Worm (Caenorhabditis elegans) whole organism, young adult: ENCODE results near the gene chtl-1.

Experiments
- C06A6.2 ChIP-seq: fragments of 200-800 bp; sonication (Bioruptor generic); conservative IDR thresholded peaks from 2 replicates; pipeline ENCODE4 v1.3.6; 2022; ENCODE audit warnings: missing genetic modification characterization, missing compliant biosample characterization
- F37B4.10 ChIP-seq: fragments of 200-800 bp; sonication (Bioruptor generic); IDR thresholded peaks from 2 replicates; pipeline ENCODE4 v1.3.6; 2022; ENCODE audit warnings: missing genetic modification characterization, missing compliant biosample characterization
- bed-1 ChIP-seq: fragments of 200-800 bp; sonication (Bioruptor generic); IDR thresholded peaks from 2 replicates; pipeline ENCODE4 v1.3.6; 2022; ENCODE audit warnings: missing genetic modification reagents, missing genetic modification characterization, missing compliant biosample characterization
- ceh-91 ChIP-seq: fragments of 200-800 bp; sonication (Bioruptor generic); IDR thresholded peaks from 2 replicates; pipeline ENCODE4 v1.3.6; 2022; ENCODE audit warnings: missing genetic modification reagents, missing genetic modification characterization, missing compliant biosample characterization
- dpff-1 ChIP-seq: sonication (generic microtip); optimal IDR thresholded peaks from 2 replicates; lab custom pipeline; 2017; ENCODE audit warnings: mild to moderate bottlenecking, missing genetic modification characterization, missing compliant biosample characterization
- egl-18 ChIP-seq: fragments of 200-800 bp; sonication (Bioruptor generic); IDR thresholded peaks from 2 replicates; pipeline ENCODE4 v1.3.6; 2022; ENCODE audit warnings: missing genetic modification reagents, missing genetic modification characterization, missing compliant biosample characterization
- egl-44 ChIP-seq: fragments of 200-800 bp; sonication (Bioruptor generic); IDR thresholded peaks from 2 replicates; pipeline ENCODE4 v1.3.6; 2022; ENCODE audit warnings: missing genetic modification reagents, missing genetic modification characterization, missing compliant biosample characterization
- pha-4 ChIP-seq: fragments of 150-350 bp; sonication (generic microtip); optimal IDR thresholded peaks from 2 replicates; lab custom pipeline; 2014; ENCODE audit warnings: missing biosample characterization, missing genetic modification reagents, missing genetic modification characterization
- sea-2 ChIP-seq: fragments of 200-800 bp; sonication (Bioruptor generic); IDR thresholded peaks from 2 replicates; pipeline ENCODE4 v1.3.6; 2022; ENCODE audit warnings: missing genetic modification characterization, missing compliant biosample characterization
- snpc-4 ChIP-seq, 5 experiments: fragments of 150-350 bp in 1 of 5; sonication (generic microtip) in 4 of 5; optimal IDR thresholded peaks; 2 replicates each; lab custom pipeline; 2014 to 2018; ENCODE audit warnings: missing genetic modification characterization in 5 of 5, missing biosample characterization in 3 of 5, antibody characterized with exemption in 2 of 5, mild to moderate bottlenecking in 2 of 5, missing compliant biosample characterization in 2 of 5, missing genotype in 2 of 5, moderate library complexity in 2 of 5, missing genetic modification reagents in 1 of 5
- unc-130 ChIP-seq: sonication (generic microtip); optimal IDR thresholded peaks from 2 replicates; lab custom pipeline; 2016; ENCODE audit warnings: missing genetic modification reagents, missing genetic modification characterization, missing compliant biosample characterization
- unc-62 ChIP-seq: fragments of 150-350 bp; optimal IDR thresholded peaks from 2 replicates; lab custom pipeline; 2014; ENCODE audit warnings: missing biosample characterization, missing genetic modification reagents, missing genetic modification characterization

ce11 chrX:5335368-5335767, 28.8 kb downstream of the chtl-1 start, which contains the start of gene C26B9.6:
- TF ChIP-seq snpc-4 (GFP tag; optimal IDR thresholded peaks at IDR 0.05; lab: Kevin White, UChicago) = no peak
- TF ChIP-seq snpc-4 (tag; optimal IDR thresholded peaks at IDR 0.05; lab: Kevin White, UChicago) = no peak
- no peak for TF ChIP-seq ceh-91
- no peak for TF ChIP-seq F37B4.10 (GFP tag; lab: Robert Waterston, UW)
- TF ChIP-seq sea-2 (GFP tag; lab: Robert Waterston, UW) = no peak
- no peak for TF ChIP-seq bed-1 (GFP tag; lab: Robert Waterston, UW)
- TF ChIP-seq dpff-1 (tag; lab: Kevin White, UChicago) = no peak
- no peak for TF ChIP-seq C06A6.2 (GFP tag; lab: Robert Waterston, UW)
- TF ChIP-seq pha-4 (tag; lab: Kevin White, UChicago) = no peak
- no peak for TF ChIP-seq egl-44 (GFP tag; lab: Robert Waterston, UW)
- no peak for TF ChIP-seq egl-18
- TF ChIP-seq unc-62 (GFP tag; lab: Kevin White, UChicago) = no peak
- TF ChIP-seq unc-130 = no peak
